Fruit fly (Drosophila melanogaster) whole organism, larva: ENCODE measurements around the gene CG14983.
A peak's percentile ranks its signal among the peaks of the same experiment; 100 is the strongest.

Experiments
- noc ChIP-seq: fragments of 200-800 bp; sonication (Bioruptor generic); optimal IDR thresholded peaks from 3 replicates; lab custom pipeline; 2019; ENCODE audit warnings: missing biosample characterization, mild to moderate bottlenecking, missing genetic modification characterization, moderate library complexity

The CG14983 gene

dm6 chr3L:3926191-3926765 is 22.8 kb downstream of the CG14983 start:
- no peak for TF ChIP-seq noc (tag; lab: Kevin White, UChicago)

dm6 chr3L:3925487-3925886 is 23.6 kb downstream of the CG14983 start:
- peak; percentile 54 for TF ChIP-seq noc (tag; lab: Kevin White, UChicago)

dm6 chr3L:3923631-3924274 is 25.4 kb downstream of the CG14983 start:
- peak; percentile 35 for TF ChIP-seq noc (tag; lab: Kevin White, UChicago)

dm6 chr3L:3912134-3912533 is 37.0 kb downstream of the CG14983 start:
- no peak for TF ChIP-seq noc (tag; lab: Kevin White, UChicago)

dm6 chr3L:3909831-3910230 is 39.3 kb downstream of the CG14983 start, which contains the start of gene mge:
mge (minus strand) TSS chr3L:3909931.
- TF ChIP-seq noc (tag; lab: Kevin White, UChicago): no peak

- no peak for TF ChIP-seq noc (tag; lab: Kevin White, UChicago)
Measured at dm6 chr3L:3908838-3909810, 40.0 kb downstream of the CG14983 start.

dm6 chr3L:3905111-3905510 is 44.0 kb downstream of the CG14983 start, which contains the start of gene ida:
ida (plus strand) TSS chr3L:3905344.
- no peak for TF ChIP-seq noc (tag; lab: Kevin White, UChicago)

- no peak for TF ChIP-seq noc (tag; lab: Kevin White, UChicago)
Measured at dm6 chr3L:3903301-3903700, 45.8 kb downstream of the CG14983 start, which contains the start of gene Sc2. Sc2 (plus strand) TSS chr3L:3903492.

- TF ChIP-seq noc (tag; lab: Kevin White, UChicago): no peak
Measured at dm6 chr3L:3902491-3903198, 46.5 kb downstream of the CG14983 start, which contains the start of gene Ubi-p63E. Ubi-p63E (minus strand) TSS chr3L:3903184.

dm6 chr3L:3901865-3902490 is 47.1 kb downstream of the CG14983 start:
- no peak for TF ChIP-seq noc (tag; lab: Kevin White, UChicago)

- no peak for TF ChIP-seq noc (tag; lab: Kevin White, UChicago)
Measured at dm6 chr3L:3898978-3899377, 50.1 kb downstream of the CG14983 start, which contains the start of gene Ccz1. Ccz1 (minus strand) TSS chr3L:3899156.
